Fruit fly (Drosophila melanogaster) whole organism, embryonic: ENCODE results near the gene CG43321.

Source experiments
- BtbVII ChIP-seq: fragments of 200-800 bp; sonication (Bioruptor generic); optimal IDR thresholded peaks from 3 replicates; lab custom pipeline; 2017; ENCODE audit warnings: missing biosample characterization, mild to moderate bottlenecking, missing genetic modification characterization
- CG10654 ChIP-seq: fragments of 200-800 bp; sonication (Bioruptor generic); optimal IDR thresholded peaks from 2 replicates; lab custom pipeline; 2016; ENCODE audit warnings: missing biosample characterization, missing genetic modification characterization
- CG11560 ChIP-seq: fragments of 200-800 bp; sonication (Bioruptor generic); IDR thresholded peaks from 3 replicates; pipeline ENCODE4 v1.3.6; 2022; ENCODE audit warnings: missing biosample characterization, missing genetic modification characterization
- CG12071 ChIP-seq: fragments of 200-800 bp; sonication (Bioruptor generic); optimal IDR thresholded peaks from 3 replicates; lab custom pipeline; 2018; ENCODE audit warnings: missing biosample characterization, mild to moderate bottlenecking, missing genetic modification characterization
- CG12104 ChIP-seq: fragments of 200-800 bp; sonication (Bioruptor generic); optimal IDR thresholded peaks from 3 replicates; lab custom pipeline; 2016; ENCODE audit warnings: missing biosample characterization, missing genetic modification characterization
- CG13775 ChIP-seq: fragments of 200-800 bp; sonication (Bioruptor generic); optimal IDR thresholded peaks from 3 replicates; lab custom pipeline; 2017; ENCODE audit warnings: missing biosample characterization, mild to moderate bottlenecking, missing genetic modification characterization
- CG15073 ChIP-seq: fragments of 200-800 bp; sonication (Bioruptor generic); optimal IDR thresholded peaks from 2 replicates; lab custom pipeline; 2016; ENCODE audit warnings: missing biosample characterization, missing genetic modification characterization
- CG15269 ChIP-seq: fragments of 200-800 bp; sonication (Bioruptor generic); optimal IDR thresholded peaks from 2 replicates; lab custom pipeline; 2018; ENCODE audit warnings: missing biosample characterization, mild to moderate bottlenecking, missing genetic modification characterization, moderate library complexity
- CG15479 ChIP-seq: fragments of 200-800 bp; sonication (Bioruptor generic); optimal IDR thresholded peaks from 3 replicates; lab custom pipeline; 2019; ENCODE audit warnings: missing biosample characterization, mild to moderate bottlenecking, missing genetic modification characterization, moderate library complexity
- CG18262 ChIP-seq: fragments of 200-800 bp; optimal IDR thresholded peaks from 3 replicates; lab custom pipeline; 2019; ENCODE audit warnings: missing biosample characterization, mild to moderate bottlenecking, missing genetic modification characterization, moderate library complexity
- CG2116 ChIP-seq: fragments of 200-800 bp; sonication (Bioruptor generic); optimal IDR thresholded peaks from 3 replicates; lab custom pipeline; 2018; ENCODE audit warnings: missing biosample characterization, mild to moderate bottlenecking, missing genetic modification characterization
- CG2889 ChIP-seq: fragments of 200-800 bp; sonication (Bioruptor generic); IDR thresholded peaks from 3 replicates; pipeline ENCODE4 v1.3.6; 2022; ENCODE audit warnings: missing biosample characterization, missing genetic modification characterization
- CG3065 ChIP-seq: fragments of 200-800 bp; sonication (Bioruptor generic); optimal IDR thresholded peaks from 2 replicates; lab custom pipeline; 2016; ENCODE audit warnings: missing biosample characterization, missing genetic modification characterization
- CG31365 ChIP-seq: fragments of 200-800 bp; sonication (Bioruptor generic); optimal IDR thresholded peaks from 2 replicates; lab custom pipeline; 2018; ENCODE audit warnings: missing biosample characterization, mild to moderate bottlenecking, missing genetic modification characterization
- CG31441 ChIP-seq: fragments of 200-800 bp; sonication (Bioruptor generic); IDR thresholded peaks from 2 replicates; pipeline ENCODE4 v1.3.6; 2022; ENCODE audit warnings: missing biosample characterization, missing genetic modification characterization
- CG4360 ChIP-seq: fragments of 200-800 bp; sonication (Bioruptor generic); IDR thresholded peaks from 2 replicates; pipeline ENCODE4 v1.3.6; 2022; ENCODE audit warnings: missing biosample characterization, missing genetic modification characterization
- CG5245 ChIP-seq: fragments of 200-800 bp; sonication (Bioruptor generic); optimal IDR thresholded peaks from 3 replicates; lab custom pipeline; 2016; ENCODE audit warnings: missing biosample characterization, missing genetic modification characterization
- CG6272 ChIP-seq: fragments of 200-800 bp; sonication (Bioruptor generic); IDR thresholded peaks from 2 replicates; pipeline ENCODE4 v1.3.6; 2022; ENCODE audit warnings: missing biosample characterization, missing genetic modification characterization
- CG6654 ChIP-seq: fragments of 200-800 bp; sonication (Bioruptor generic); optimal IDR thresholded peaks from 2 replicates; lab custom pipeline; 2017; ENCODE audit warnings: missing biosample characterization, mild to moderate bottlenecking, missing genetic modification characterization
- CG7372 ChIP-seq: fragments of 200-800 bp; sonication (Bioruptor generic); IDR thresholded peaks from 2 replicates; pipeline ENCODE4 v1.3.6; 2022; ENCODE audit warnings: missing biosample characterization, missing genetic modification characterization
- CG8359 ChIP-seq: fragments of 200-800 bp; sonication (Bioruptor generic); optimal IDR thresholded peaks from 2 replicates; lab custom pipeline; 2017; ENCODE audit warnings: missing biosample characterization, mild to moderate bottlenecking, missing genetic modification characterization, borderline replicate concordance
- CG8944 ChIP-seq: fragments of 200-800 bp; sonication (Bioruptor generic); optimal IDR thresholded peaks from 3 replicates; lab custom pipeline; 2016; ENCODE audit warnings: missing biosample characterization, missing genetic modification characterization
- CG9727 ChIP-seq: fragments of 200-800 bp; sonication (Bioruptor generic); optimal IDR thresholded peaks from 3 replicates; lab custom pipeline; 2017; ENCODE audit warnings: missing biosample characterization, mild to moderate bottlenecking, missing genetic modification characterization
- CG9797 ChIP-seq: fragments of 200-800 bp; sonication (Bioruptor generic); optimal IDR thresholded peaks from 3 replicates; lab custom pipeline; 2018; ENCODE audit warnings: missing biosample characterization, mild to moderate bottlenecking, missing genetic modification characterization
- HHEX ChIP-seq: fragments of 200-800 bp; sonication (Bioruptor generic); optimal IDR thresholded peaks from 3 replicates; lab custom pipeline; 2017; ENCODE audit warnings: missing biosample characterization, mild to moderate bottlenecking, missing genetic modification characterization, missing genetic modification reagents
- Hmr ChIP-seq: fragments of 200-800 bp; sonication (Bioruptor generic); optimal IDR thresholded peaks from 3 replicates; lab custom pipeline; 2017; ENCODE audit warnings: mild to moderate bottlenecking, missing biosample characterization, missing genetic modification reagents, missing genetic modification characterization
- Hr78 ChIP-seq, 2 experiments: fragments of 200-800 bp in 1 of 2; fragments of >200 bp in 1 of 2; sonication (Bioruptor generic) in 1 of 2; optimal IDR thresholded peaks; 2 replicates each; lab custom pipeline; 2017 to 2019; ENCODE audit warnings: missing biosample characterization in 2 of 2, missing genetic modification characterization in 2 of 2, mild to moderate bottlenecking in 1 of 2, moderate library complexity in 1 of 2
- MESR4 ChIP-seq: fragments of 200-800 bp; sonication (Bioruptor generic); optimal IDR thresholded peaks from 2 replicates; lab custom pipeline; 2018; ENCODE audit warnings: missing biosample characterization, mild to moderate bottlenecking, missing genetic modification characterization, moderate library complexity
- Med ChIP-seq: fragments of 200-800 bp; sonication (Bioruptor generic); peaks from one replicate; lab custom pipeline; 2016; ENCODE audit warnings: missing biosample characterization, missing genetic modification characterization, mild to moderate bottlenecking, inconsistent platforms, moderate library complexity
- NFAT ChIP-seq: fragments of 200-800 bp; sonication (Bioruptor generic); IDR thresholded peaks from 2 replicates; pipeline ENCODE4 v1.3.6; 2022; ENCODE audit warnings: missing biosample characterization, missing genetic modification characterization
- Opbp ChIP-seq: fragments of 200-800 bp; sonication (Bioruptor generic); IDR thresholded peaks from 3 replicates; pipeline ENCODE4 v1.3.6; 2022; ENCODE audit warnings: missing biosample characterization, missing genetic modification characterization; ENCODE audit not compliant: partially characterized antibody
- Ssrp ChIP-seq: fragments of 200-800 bp; sonication (Bioruptor generic); optimal IDR thresholded peaks from 2 replicates; lab custom pipeline; 2018; ENCODE audit warnings: missing biosample characterization, mild to moderate bottlenecking, missing genetic modification characterization, moderate library complexity
- YL-1 ChIP-seq: fragments of 200-800 bp; sonication (Bioruptor generic); optimal IDR thresholded peaks from 3 replicates; lab custom pipeline; 2017; ENCODE audit warnings: missing biosample characterization, mild to moderate bottlenecking, missing genetic modification characterization
- ap ChIP-seq: fragments of 200-800 bp; sonication (Bioruptor generic); IDR thresholded peaks from 2 replicates; pipeline ENCODE4 v1.3.6; 2022; ENCODE audit warnings: missing biosample characterization, missing genetic modification characterization
- chm ChIP-seq: fragments of 200-800 bp; sonication (Bioruptor generic); IDR thresholded peaks from 2 replicates; pipeline ENCODE4 v1.3.6; 2022; ENCODE audit warnings: missing biosample characterization, missing genetic modification characterization
- crc ChIP-seq: fragments of 200-800 bp; sonication (Bioruptor generic); optimal IDR thresholded peaks from 2 replicates; lab custom pipeline; 2016; ENCODE audit warnings: missing biosample characterization, missing genetic modification characterization
- dati ChIP-seq: fragments of 200-800 bp; sonication (Bioruptor generic); IDR thresholded peaks from 2 replicates; pipeline ENCODE4 v1.3.6; 2022; ENCODE audit warnings: missing biosample characterization, missing genetic modification characterization
- disco-r ChIP-seq: fragments of 200-800 bp; sonication (Bioruptor generic); optimal IDR thresholded peaks from 2 replicates; lab custom pipeline; 2016; ENCODE audit warnings: missing biosample characterization, missing genetic modification characterization
- dysf ChIP-seq: fragments of 200-800 bp; sonication (Bioruptor generic); IDR thresholded peaks from 3 replicates; pipeline ENCODE4 v1.3.6; 2022; ENCODE audit warnings: missing biosample characterization, missing genetic modification characterization
- fd102C ChIP-seq: fragments of 200-800 bp; sonication (Bioruptor generic); optimal IDR thresholded peaks from 2 replicates; lab custom pipeline; 2018; ENCODE audit warnings: missing biosample characterization, mild to moderate bottlenecking, missing genetic modification characterization, moderate library complexity
- kay ChIP-seq: fragments of 200-800 bp; sonication (Bioruptor generic); optimal IDR thresholded peaks from 2 replicates; lab custom pipeline; 2016; ENCODE audit warnings: missing biosample characterization, missing genetic modification characterization
- lov ChIP-seq, 2 experiments: fragments of 200-800 bp in 1 of 2; fragments of >200 bp in 1 of 2; sonication (Bioruptor generic) in 1 of 2; IDR thresholded peaks in 1 of 2; optimal IDR thresholded peaks in 1 of 2; 2 replicates in 1 of 2; 3 replicates in 1 of 2; pipeline versions ENCODE4 v1.3.6 to Lab custom; 2017 to 2022; ENCODE audit warnings: missing biosample characterization in 1 of 2, missing genetic modification characterization in 1 of 2
- oc ChIP-seq: fragments of 200-800 bp; sonication (Bioruptor generic); optimal IDR thresholded peaks from 2 replicates; lab custom pipeline; 2018; ENCODE audit warnings: missing biosample characterization, mild to moderate bottlenecking, missing genetic modification characterization, moderate library complexity
- pita ChIP-seq: fragments of 200-800 bp; sonication (Bioruptor generic); optimal IDR thresholded peaks from 2 replicates; lab custom pipeline; 2017; ENCODE audit warnings: missing biosample characterization, mild to moderate bottlenecking, missing genetic modification characterization
- repo ChIP-seq: fragments of 200-800 bp; sonication (Bioruptor generic); optimal IDR thresholded peaks from 2 replicates; lab custom pipeline; 2016; ENCODE audit warnings: missing biosample characterization, missing genetic modification characterization
- ro ChIP-seq: fragments of 200-800 bp; sonication (Bioruptor generic); IDR thresholded peaks from 2 replicates; pipeline ENCODE4 v1.3.6; 2022; ENCODE audit warnings: missing biosample characterization, missing genetic modification characterization
- sima ChIP-seq: fragments of 200-800 bp; sonication (Bioruptor generic); optimal IDR thresholded peaks from 2 replicates; lab custom pipeline; 2016; ENCODE audit warnings: missing biosample characterization, missing genetic modification characterization
- toy ChIP-seq: fragments of 200-800 bp; sonication (Bioruptor generic); IDR thresholded peaks from 2 replicates; pipeline ENCODE4 v1.3.6; 2022; ENCODE audit warnings: missing biosample characterization, missing genetic modification characterization
- trh ChIP-seq: fragments of 200-800 bp; sonication (Bioruptor generic); optimal IDR thresholded peaks from 2 replicates; lab custom pipeline; 2016; ENCODE audit warnings: missing biosample characterization, missing genetic modification characterization
- zen2 ChIP-seq: fragments of 200-800 bp; sonication (Bioruptor generic); IDR thresholded peaks from 3 replicates; pipeline ENCODE4 v1.3.6; 2022; ENCODE audit warnings: missing biosample characterization, missing genetic modification characterization; ENCODE audit not compliant: partially characterized antibody

The CG43321 gene

dm6 chr2L:7037773-7038327 lies 25.8 kb downstream of the CG43321 start, which contains the start of gene milt (continued):
- TF ChIP-seq CG9727 (GFP tag; lab: Kevin White, UChicago), result no peak
- no peak for TF ChIP-seq HHEX
- TF ChIP-seq CG3065, result no peak
- no peak for TF ChIP-seq CG10654
- TF ChIP-seq CG11560 (tag; lab: Robert Waterston, UW), result no peak
- TF ChIP-seq CG6654 (GFP tag; lab: Kevin White, UChicago), result no peak
- TF ChIP-seq CG9797 (GFP tag; lab: Kevin White, UChicago), result no peak
- no peak for TF ChIP-seq repo (GFP tag; lab: Kevin White, UChicago)
- TF ChIP-seq toy (GFP tag; lab: Robert Waterston, UW), result no peak
- peak; percentile 91 for TF ChIP-seq Opbp (GFP tag; lab: Robert Waterston, UW)
- TF ChIP-seq sima (GFP tag; lab: Kevin White, UChicago), result no peak
- no peak for TF ChIP-seq CG8944 (GFP tag; lab: Kevin White, UChicago)
- TF ChIP-seq trh (GFP tag; lab: Kevin White, UChicago), result no peak
- TF ChIP-seq disco-r (GFP tag; lab: Kevin White, UChicago), result no peak
- TF ChIP-seq lov (optimal IDR thresholded peaks at IDR 0.05; lab: Kevin White, UChicago), result no peak
- no peak for TF ChIP-seq lov (GFP tag; IDR thresholded peaks at IDR 0.05; lab: Robert Waterston, UW)
- TF ChIP-seq NFAT (GFP tag; lab: Robert Waterston, UW), result 0 out of 2 replicates have a peak, but pooled peaks have one; percentile 3
- TF ChIP-seq CG12104, result no peak
- no peak for TF ChIP-seq CG8359
- TF ChIP-seq CG12071 (GFP tag; lab: Kevin White, UChicago), result no peak
- no peak for TF ChIP-seq CG18262
- TF ChIP-seq CG31441 (GFP tag; lab: Robert Waterston, UW), result no peak
- TF ChIP-seq crc (GFP tag; lab: Kevin White, UChicago), result no peak
- TF ChIP-seq dysf, result no peak
- peak; percentile 2 for TF ChIP-seq Ssrp (tag; lab: Kevin White, UChicago)
- no peak for TF ChIP-seq Hmr (GFP tag; lab: Kevin White, UChicago)
- TF ChIP-seq MESR4, result peak; percentile 70
- no peak; the same call in 1 of the 2 replicates for TF ChIP-seq CG4360 (GFP tag; lab: Robert Waterston, UW)
- TF ChIP-seq CG7372 (GFP tag; lab: Robert Waterston, UW), result no peak
- no peak for TF ChIP-seq kay
- TF ChIP-seq CG15269 (tag; lab: Kevin White, UChicago), result no peak
- peak; percentile 94 for TF ChIP-seq CG2116 (GFP tag; lab: Kevin White, UChicago)
- no peak for TF ChIP-seq CG13775 (GFP tag; lab: Kevin White, UChicago)
- no peak for TF ChIP-seq CG15479 (GFP tag; lab: Kevin White, UChicago)
- TF ChIP-seq BtbVII (GFP tag; lab: Kevin White, UChicago), result no peak
- TF ChIP-seq dati (GFP tag; lab: Robert Waterston, UW), result no peak
- TF ChIP-seq CG15073 (GFP tag; lab: Kevin White, UChicago), result no peak
- TF ChIP-seq fd102C (GFP tag; lab: Kevin White, UChicago), result no peak
- TF ChIP-seq chm (GFP tag; lab: Robert Waterston, UW), result peak; percentile 57
- no peak for TF ChIP-seq CG5245 (GFP tag; lab: Kevin White, UChicago)
- no peak for TF ChIP-seq CG31365 (tag; lab: Kevin White, UChicago)
- no peak for TF ChIP-seq CG6272 (GFP tag; lab: Robert Waterston, UW)
- peak; percentile 88 for TF ChIP-seq YL-1 (GFP tag; lab: Kevin White, UChicago)
- TF ChIP-seq ro (GFP tag; lab: Robert Waterston, UW), result no peak
- TF ChIP-seq Med, result peak; percentile 72
- no peak for TF ChIP-seq pita
- TF ChIP-seq oc (tag; lab: Kevin White, UChicago), result no peak
- peak; percentile 71; the same call in 2 of the 3 replicates for TF ChIP-seq zen2
- TF ChIP-seq ap (GFP tag; lab: Robert Waterston, UW), result no peak
- no peak for TF ChIP-seq CG2889 (GFP tag; lab: Robert Waterston, UW)
- TF ChIP-seq Hr78 (GFP tag; optimal IDR thresholded peaks at IDR 0.05; lab: Kevin White, UChicago), result no peak
